Fruit fly (Drosophila melanogaster): Measurements from ENCODE around the gene pasi1.

DNA sequence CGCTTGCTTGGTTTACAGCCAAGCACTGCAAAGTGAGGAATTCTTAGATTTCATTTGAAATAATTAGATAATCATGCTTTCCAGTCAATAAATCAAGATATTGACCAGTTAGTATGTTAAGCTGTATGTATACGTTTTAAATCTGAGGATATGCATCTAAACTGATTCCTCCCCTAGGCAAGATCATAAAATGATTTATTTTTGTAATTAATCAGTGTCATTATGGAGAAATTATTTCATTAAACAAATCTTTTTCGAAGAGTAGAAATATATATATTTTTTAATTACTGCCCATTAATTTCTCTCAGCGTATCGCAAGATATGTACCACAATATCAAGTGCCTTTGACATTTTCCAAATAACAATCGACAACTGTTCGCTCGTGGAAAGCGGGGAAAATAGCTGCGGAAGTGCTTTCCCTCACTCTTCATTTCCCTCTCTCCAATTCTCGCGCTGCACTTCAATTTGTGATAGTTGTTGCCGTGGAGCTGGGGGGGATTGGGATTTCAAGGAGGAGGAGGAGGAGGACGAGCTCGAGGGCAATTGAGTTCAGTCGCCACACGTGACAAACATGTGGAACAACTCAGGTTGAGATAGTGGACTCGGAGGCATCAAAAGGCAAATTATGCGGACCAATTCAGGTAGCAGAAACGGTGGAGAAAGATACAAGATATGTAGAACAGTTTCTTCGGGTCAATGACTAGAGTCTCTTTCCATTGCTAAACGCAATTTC lies 19.5 kb downstream of the pasi1 start:
- no peak for TF ChIP-seq foxo (GFP tag; optimal IDR thresholded peaks at IDR 0.05)
- TF ChIP-seq lola (GFP tag; optimal IDR thresholded peaks at IDR 0.05), result no peak
- TF ChIP-seq h (GFP tag; optimal IDR thresholded peaks at IDR 0.05), result no peak
- TF ChIP-seq Abd-B (GFP tag; optimal IDR thresholded peaks at IDR 0.05), result no peak
- TF ChIP-seq dl (GFP tag; optimal IDR thresholded peaks at IDR 0.05; ENCODE audit: insufficient read depth in 1 of 2, partially characterized antibody in 2 of 2), result no peak
- no peak for TF ChIP-seq Hr83 (GFP tag; optimal IDR thresholded peaks at IDR 0.05; ENCODE audit: poor library complexity, severe bottlenecking)
- TF ChIP-seq usp (GFP tag; optimal IDR thresholded peaks at IDR 0.05), result no peak
- no peak for TF ChIP-seq OdsH (GFP tag; optimal IDR thresholded peaks at IDR 0.05)
- TF ChIP-seq fru (GFP tag; optimal IDR thresholded peaks at IDR 0.05), result no peak
- no peak for TF ChIP-seq Hr78 (GFP tag; optimal IDR thresholded peaks at IDR 0.05)
